Fruit fly (Drosophila melanogaster): ENCODE data around the gene rdgA.

The rdgA gene

dm6 chrX:8891565-8892276, 15.1 kb upstream of the rdgA start (continued):
- TF ChIP-seq CG17385 (GFP tag; optimal IDR thresholded peaks at IDR 0.05) (peak; percentile 91), Atf6 (GFP tag; IDR thresholded peaks at IDR 0.05) (peak; percentile 68), HLHmδ (GFP tag; optimal IDR thresholded peaks at IDR 0.05) (peak; percentile 49), CG17328 (GFP tag; IDR thresholded peaks at IDR 0.05) (peak; percentile 72), CG9609 (GFP tag; optimal IDR thresholded peaks at IDR 0.05) (no peak), Oaz (GFP tag; IDR thresholded peaks at IDR 0.05) (peak; percentile 26; the same call in 1 of the 2 replicates), Hand (GFP tag; optimal IDR thresholded peaks at IDR 0.05) (no peak), zen (tag; optimal IDR thresholded peaks at IDR 0.05) (peak; percentile 10), knrl (GFP tag; IDR thresholded peaks at IDR 0.05; ENCODE audit: partially characterized antibody) (no peak), CG2889 (GFP tag; IDR thresholded peaks at IDR 0.05) (no peak; the same call in 2 of the 3 replicates), abd-A (tag; optimal IDR thresholded peaks at IDR 0.05) (peak; percentile 18), CG32767 (GFP tag; IDR thresholded peaks at IDR 0.05) (no peak; the same call in 1 of the 2 replicates), Xrp1 (GFP tag; IDR thresholded peaks at IDR 0.05) (peak; percentile 75), C15 (GFP tag; IDR thresholded peaks at IDR 0.05) (no peak), sens (GFP tag) (peak; percentile 90), CG4820 (GFP tag; optimal IDR thresholded peaks at IDR 0.05) (peak; percentile 57), D (optimal IDR thresholded peaks at IDR 0.05) (no peak), D (GFP tag; optimal IDR thresholded peaks at IDR 0.05) (peak; percentile 66), CG15073 (GFP tag; optimal IDR thresholded peaks at IDR 0.05) (no peak), Adf1 (GFP tag; IDR thresholded peaks at IDR 0.05) (peak; percentile 95), CG8944 (GFP tag; optimal IDR thresholded peaks at IDR 0.05) (no peak), Jarid2 (GFP tag; optimal IDR thresholded peaks at IDR 0.05) (peak; percentile 85), chinmo (GFP tag; IDR thresholded peaks at IDR 0.05; ENCODE audit: partially characterized antibody) (peak; percentile 82; the same call in 2 of the 4 replicates), dimm (GFP tag; IDR thresholded peaks at IDR 0.05) (no peak), cg (GFP tag; optimal IDR thresholded peaks at IDR 0.05) (peak; percentile 86), CG11504 (tag; optimal IDR thresholded peaks at IDR 0.05) (peak; percentile 85), tx (GFP tag; optimal IDR thresholded peaks at IDR 0.05) (no peak), CG5180 (GFP tag; optimal IDR thresholded peaks at IDR 0.05) (peak; percentile 46), CG7745 (tag; optimal IDR thresholded peaks at IDR 0.05) (no peak), Hr78 (GFP tag; optimal IDR thresholded peaks at IDR 0.05) (peak in 1 of 2 experiments; percentile 22), Optix (GFP tag; IDR thresholded peaks at IDR 0.05) (no peak), ro (GFP tag; IDR thresholded peaks at IDR 0.05) (no peak), Meics (GFP tag; optimal IDR thresholded peaks at IDR 0.05) (peak; percentile 73), CG31224 (GFP tag; IDR thresholded peaks at IDR 0.05) (peak; percentile 66), Dek (tag; optimal IDR thresholded peaks at IDR 0.05) (peak; percentile 71), ato (GFP tag; IDR thresholded peaks at IDR 0.05; ENCODE audit: partially characterized antibody) (peak; percentile 41; the same call in 1 of the 2 replicates), peb (GFP tag; IDR thresholded peaks at IDR 0.05) (no peak), MBD-R2 (GFP tag; IDR thresholded peaks at IDR 0.05) (no peak; the same call in 1 of the 2 replicates), YL-1 (GFP tag; optimal IDR thresholded peaks at IDR 0.05) (no peak), Ada2b (GFP tag; IDR thresholded peaks at IDR 0.05) (peak; percentile 56; the same call in 1 of the 2 replicates), CG1529 (GFP tag; optimal IDR thresholded peaks at IDR 0.05) (peak; percentile 42), Ets97D (GFP tag; optimal IDR thresholded peaks at IDR 0.05) (peak; percentile 31), Trl (optimal IDR thresholded peaks at IDR 0.05) (peak; percentile 92), Trl (GFP tag; optimal IDR thresholded peaks at IDR 0.05) (peak; percentile 26), dpn (GFP tag; optimal IDR thresholded peaks at IDR 0.05) (peak; percentile 41 to 54), CG13296 (GFP tag; optimal IDR thresholded peaks at IDR 0.05) (peak; percentile 45), CG6272 (GFP tag; IDR thresholded peaks at IDR 0.05) (0 out of 2 replicates have a peak, but pooled peaks have one; percentile 12), Abd-B (GFP tag; optimal IDR thresholded peaks at IDR 0.05) (peak; percentile 61), CG9437 (GFP tag; optimal IDR thresholded peaks at IDR 0.05) (peak; percentile 73), CG34376 (GFP tag; optimal IDR thresholded peaks at IDR 0.05) (peak; percentile 13)

All from whole organism, embryonic.